Worm (Caenorhabditis elegans) whole organism, early embryonic: ENCODE data around the gene ubc-9.

Experiments used
- F13C5.2 ChIP-seq: sonication (generic microtip); optimal IDR thresholded peaks from 2 replicates; lab custom pipeline; 2017; ENCODE audit warnings: mild to moderate bottlenecking, missing genetic modification characterization, inconsistent platforms, missing compliant biosample characterization
- ama-1 ChIP-seq: fragments of 150-350 bp; optimal IDR thresholded peaks from 2 replicates; lab custom pipeline; 2014
- ets-7 ChIP-seq: sonication (generic microtip); optimal IDR thresholded peaks from 2 replicates; lab custom pipeline; 2016; ENCODE audit warnings: missing genotype, missing genetic modification characterization, missing compliant biosample characterization
- flt-1 ChIP-seq: fragments of 200-800 bp; sonication (Bioruptor generic); IDR thresholded peaks from 2 replicates; pipeline ENCODE4 v1.3.6; 2022; ENCODE audit warnings: missing genetic modification characterization, missing compliant biosample characterization
- hmbx-1 ChIP-seq: sonication (generic microtip); optimal IDR thresholded peaks from 2 replicates; lab custom pipeline; 2016; ENCODE audit warnings: mild to moderate bottlenecking, missing genetic modification characterization, missing compliant biosample characterization
- pes-1 ChIP-seq: fragments of 200-800 bp; sonication (Bioruptor generic); IDR thresholded peaks from 2 replicates; pipeline ENCODE4 v1.3.6; 2022; ENCODE audit warnings: missing genetic modification reagents, missing genetic modification characterization, missing compliant biosample characterization
- scrt-1 ChIP-seq: fragments of 200-800 bp; sonication (Bioruptor generic); IDR thresholded peaks from 2 replicates; pipeline ENCODE4 v1.3.6; 2022; ENCODE audit warnings: missing genetic modification characterization, missing compliant biosample characterization
- tbx-11 ChIP-seq: fragments of 200-800 bp; sonication (Bioruptor generic); IDR thresholded peaks from 2 replicates; pipeline ENCODE4 v1.3.6; 2022; ENCODE audit warnings: missing genetic modification characterization, missing compliant biosample characterization
- tbx-37 ChIP-seq: fragments of 200-800 bp; sonication (Bioruptor generic); conservative IDR thresholded peaks from 2 replicates; pipeline ENCODE4 v1.3.6; 2022; ENCODE audit warnings: missing genetic modification reagents, missing genetic modification characterization, missing compliant biosample characterization
- tra-4 ChIP-seq: sonication (generic microtip); optimal IDR thresholded peaks from 2 replicates; lab custom pipeline; 2017; ENCODE audit warnings: missing genetic modification characterization, missing compliant biosample characterization

ce11 chrIV:4613516-4613915 lies 37.3 kb upstream of the ubc-9 start:
- TF ChIP-seq tbx-11 (GFP tag; lab: Robert Waterston, UW): no peak
- no peak for TF ChIP-seq ama-1 (lab: Kevin White, UChicago)
- no peak for TF ChIP-seq F13C5.2 (tag; lab: Kevin White, UChicago)
- TF ChIP-seq pes-1 (GFP tag; lab: Robert Waterston, UW): no peak
- no peak for TF ChIP-seq scrt-1 (GFP tag; lab: Robert Waterston, UW)
- TF ChIP-seq ets-7 (tag; lab: Kevin White, UChicago): no peak
- no peak for TF ChIP-seq hmbx-1 (tag; lab: Kevin White, UChicago)
- TF ChIP-seq tra-4: no peak
- TF ChIP-seq flt-1: no peak
- no peak for TF ChIP-seq tbx-37 (GFP tag; lab: Robert Waterston, UW)
